Worm (Caenorhabditis elegans) whole organism, midembryonic: Measurements from ENCODE around the gene nish-1.

ENCODE experiments used
- flt-1 ChIP-seq: fragments of 200-800 bp; sonication (Bioruptor generic); IDR thresholded peaks from 2 replicates; pipeline ENCODE4 v1.3.6; 2022; ENCODE audit warnings: missing genetic modification characterization, missing compliant biosample characterization
- ztf-29 ChIP-seq: fragments of 200-800 bp; sonication (Bioruptor generic); IDR thresholded peaks from 2 replicates; pipeline ENCODE4 v1.3.6; 2022; ENCODE audit warnings: missing genetic modification reagents, missing genetic modification characterization, missing compliant biosample characterization

ce11 chrIV:10855049-10855448 is 9.1 kb upstream of the nish-1 start, which contains the start of gene T11G6.3:
- TF ChIP-seq flt-1 (GFP tag; lab: Robert Waterston, UW) = no peak
- TF ChIP-seq ztf-29 (GFP tag; lab: Robert Waterston, UW) = no peak
